Worm (Caenorhabditis elegans): Measurements from ENCODE around the gene cup-16.

cup-16 gene

DNA sequence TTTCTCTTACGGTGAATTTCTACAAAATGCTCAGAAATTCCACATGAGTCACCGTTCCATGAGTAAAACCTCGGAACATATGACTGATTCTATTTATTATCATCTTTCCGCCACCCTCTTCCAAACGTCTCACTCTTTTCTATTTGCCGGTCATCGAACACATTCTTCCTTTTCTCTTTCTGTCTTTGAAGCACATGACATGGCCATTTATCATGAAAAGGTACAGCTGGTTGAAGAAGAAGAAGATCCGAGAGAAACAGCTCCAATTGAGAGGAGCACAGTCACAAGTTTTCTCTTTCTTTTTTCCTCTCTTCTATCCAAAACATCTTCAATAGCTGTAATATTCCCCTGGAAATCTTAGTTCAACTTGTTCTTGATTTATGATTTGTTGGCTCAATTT, at the start of gene cup-16:
Gene cup-16 (plus strand): TSS at position 132 of the 400 bp plus-strand sequence.
- no peak for TF ChIP-seq unc-62 (GFP tag; optimal IDR thresholded peaks at IDR 0.05)

DNA sequence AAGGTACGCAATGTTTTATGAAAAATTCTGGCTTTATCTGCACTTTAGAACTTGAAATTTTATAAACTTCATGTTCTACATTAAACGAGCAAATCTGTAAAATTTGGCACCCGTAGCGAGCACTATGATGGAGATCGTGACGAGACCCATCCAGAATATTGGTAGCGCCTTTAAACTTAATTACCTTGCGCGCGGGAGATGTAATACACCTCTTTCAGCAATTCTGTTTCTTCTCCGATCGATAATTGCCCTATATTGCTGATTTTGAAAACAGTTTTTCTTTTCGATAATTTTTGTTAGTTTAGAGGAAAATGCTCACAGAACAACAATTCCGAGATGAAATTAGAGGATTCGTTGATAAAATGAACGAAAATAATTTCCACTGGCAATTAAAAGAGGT, 48.1 kb upstream of the cup-16 start, which contains the start of gene atg-10:
Gene atg-10 (plus strand): TSS at position 301 of the 400 bp plus-strand sequence.
- TF ChIP-seq unc-62 (GFP tag; optimal IDR thresholded peaks at IDR 0.05): no peak

DNA sequence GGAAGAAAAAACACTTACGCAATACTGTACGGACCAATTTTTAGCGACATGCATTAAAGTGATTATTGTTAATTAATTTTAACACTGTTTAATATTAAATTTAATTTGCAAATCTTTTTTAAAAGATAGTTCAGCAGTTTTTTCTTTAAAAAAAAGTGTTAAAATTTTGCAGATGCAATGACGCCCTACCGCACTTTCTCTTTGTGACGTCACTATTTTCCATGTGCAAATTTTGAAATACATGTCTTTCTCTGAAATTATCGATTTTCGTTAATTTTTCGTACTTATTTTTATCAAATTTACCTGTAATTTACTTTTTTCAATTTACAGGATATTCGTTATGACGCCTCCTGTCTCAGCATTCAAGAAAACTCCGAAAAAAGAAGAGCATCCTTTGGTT, 45.4 kb upstream of the cup-16 start, which contains the start of the genes piga-1 and eif-2Bepsilon:
Gene piga-1 (minus strand): TSS at position 174 of the 400 bp plus-strand sequence.
Gene eif-2Bepsilon (plus strand): TSS at position 331 of the 400 bp plus-strand sequence.
- no peak for TF ChIP-seq unc-62 (GFP tag; optimal IDR thresholded peaks at IDR 0.05)

DNA sequence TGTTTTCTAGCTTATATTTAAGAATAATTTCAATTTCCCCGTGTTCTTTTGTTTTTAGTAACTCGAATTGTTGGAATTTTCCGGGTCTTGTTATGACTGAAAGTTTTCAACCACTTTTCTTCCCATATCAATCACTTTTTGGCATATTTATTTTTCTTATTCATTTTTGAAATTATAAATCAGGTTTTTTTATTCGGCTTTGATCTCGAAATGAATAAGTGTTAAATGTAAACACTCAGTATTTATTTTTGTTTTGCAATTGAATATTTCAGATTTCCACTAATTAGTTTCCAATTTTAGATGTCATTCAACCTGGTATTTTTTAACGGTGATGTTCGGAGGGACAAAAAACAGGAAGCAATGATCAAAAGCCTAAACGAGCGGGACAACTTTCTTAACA, 42.4 kb upstream of the cup-16 start, which contains the start of gene etc-1:
Gene etc-1 (plus strand): TSS at position 301 of the 400 bp plus-strand sequence.
- no peak for TF ChIP-seq unc-62 (GFP tag; optimal IDR thresholded peaks at IDR 0.05)

DNA sequence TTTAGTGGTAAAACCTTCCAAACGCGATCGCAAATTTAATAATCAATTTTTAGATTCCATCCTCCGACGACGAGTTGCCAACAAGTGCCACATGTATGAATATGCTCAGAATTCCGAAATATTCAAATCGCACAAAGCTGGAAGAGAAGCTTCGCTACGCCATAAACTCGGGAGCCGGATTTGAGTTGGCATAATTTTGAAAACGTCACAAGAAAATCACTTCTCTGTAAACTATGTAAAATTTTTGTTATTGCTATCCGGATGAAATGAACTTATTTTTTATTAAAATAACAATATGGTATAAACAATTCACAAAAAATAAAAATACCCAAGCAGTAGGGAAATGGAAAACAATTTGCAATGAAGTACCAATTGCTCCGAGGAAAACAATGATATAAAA, 38.1 kb upstream of the cup-16 start:
- TF ChIP-seq unc-62 (GFP tag; optimal IDR thresholded peaks at IDR 0.05): no peak

DNA sequence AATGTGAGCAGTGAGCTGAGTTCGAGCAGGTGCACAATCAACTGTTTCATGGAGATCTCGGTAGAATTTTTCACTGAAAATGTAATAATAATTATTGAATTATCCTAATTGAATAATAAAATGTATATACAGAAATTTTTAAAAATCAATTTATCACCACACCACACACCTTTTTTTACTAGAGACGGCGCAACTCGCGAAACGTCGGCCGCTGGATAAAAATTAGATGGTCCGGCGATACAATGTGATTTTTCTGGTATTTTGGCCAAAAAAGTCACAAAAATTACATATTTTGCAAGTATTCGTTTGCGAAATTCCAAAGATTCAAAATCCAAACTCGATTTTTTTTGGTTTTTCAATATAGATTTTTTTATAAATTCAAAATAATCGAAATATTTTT, 36.1 kb upstream of the cup-16 start:
- no peak for TF ChIP-seq unc-62 (GFP tag; optimal IDR thresholded peaks at IDR 0.05)

DNA sequence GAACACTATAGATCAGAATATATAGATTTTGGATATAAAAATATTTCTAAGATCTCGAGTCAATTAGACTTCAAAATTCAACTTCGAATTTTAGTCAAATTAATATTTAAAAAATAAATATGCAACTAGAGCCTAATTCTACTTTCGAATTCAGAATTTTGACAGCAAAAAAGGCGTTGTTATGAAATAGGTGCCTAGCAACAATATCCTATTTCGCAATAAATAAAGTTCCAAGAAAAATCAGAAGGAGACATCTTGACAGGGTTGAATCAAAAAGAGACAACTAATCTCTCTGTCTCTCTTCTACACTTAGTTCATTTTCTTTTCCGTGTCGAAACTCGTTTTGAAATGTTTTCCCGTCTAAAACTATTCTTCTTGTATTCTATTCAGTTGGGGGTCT, 31.6 kb upstream of the cup-16 start:
- TF ChIP-seq unc-62 (GFP tag; optimal IDR thresholded peaks at IDR 0.05): no peak

DNA sequence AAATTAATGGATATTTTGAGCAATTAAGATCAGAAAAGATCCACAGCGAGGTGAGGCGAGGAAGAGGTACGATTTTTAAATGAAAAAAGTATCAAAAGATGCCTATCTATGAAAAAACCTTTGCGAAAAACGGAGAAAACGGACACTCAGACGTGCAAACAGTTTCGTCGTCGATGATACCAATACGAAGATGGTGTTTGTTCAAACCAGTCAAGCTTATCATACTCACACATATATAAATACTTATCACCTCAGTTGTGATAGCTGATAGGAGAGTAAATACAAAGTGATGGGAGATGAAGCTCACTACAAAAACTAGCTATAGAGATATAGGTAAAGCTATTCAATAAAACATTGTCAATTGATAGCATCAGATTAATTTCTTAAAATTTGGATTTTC, 27.2 kb upstream of the cup-16 start:
- TF ChIP-seq unc-62 (GFP tag; optimal IDR thresholded peaks at IDR 0.05): no peak

DNA sequence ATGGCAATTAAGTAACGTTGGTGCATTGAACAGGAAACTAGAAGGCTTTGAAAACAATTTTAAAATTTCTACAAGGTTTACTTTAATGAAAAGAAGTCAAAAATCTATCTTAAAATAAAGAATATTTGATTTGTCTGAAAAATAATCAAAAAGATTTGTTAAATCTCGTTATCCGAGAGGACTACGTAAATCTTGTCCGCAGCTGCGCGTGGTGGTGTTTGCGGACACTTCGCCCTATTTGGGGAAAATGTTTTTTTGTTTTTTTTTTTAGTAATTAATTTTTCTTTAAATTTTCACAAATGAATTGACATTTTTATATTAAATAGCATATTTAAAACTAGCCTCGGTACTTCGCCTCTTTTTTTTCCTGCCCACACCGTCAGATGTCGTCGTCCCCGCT, 23.0 kb upstream of the cup-16 start:
- no peak for TF ChIP-seq unc-62 (GFP tag; optimal IDR thresholded peaks at IDR 0.05)

DNA sequence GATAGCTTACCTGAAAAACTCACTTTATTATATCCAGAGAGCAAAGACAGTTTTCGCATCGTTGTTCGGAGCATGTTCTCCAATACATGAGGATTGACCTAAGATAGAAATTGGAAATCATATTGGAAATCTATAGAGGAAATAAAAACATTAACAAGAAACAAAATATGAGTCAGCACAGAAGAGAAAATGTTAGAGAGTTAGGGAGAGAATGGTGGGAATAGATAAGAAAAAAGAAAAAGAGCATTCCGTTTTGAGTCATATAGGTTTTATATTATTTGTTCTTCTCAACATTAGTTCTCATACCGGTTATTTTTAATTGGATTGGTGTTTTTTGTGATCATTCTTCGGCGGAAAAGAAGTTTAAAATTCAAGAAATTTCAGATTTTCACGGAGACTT, 22.1 kb upstream of the cup-16 start, which contains the start of gene hgap-2:
Gene hgap-2 (minus strand): TSS at position 101 of the 400 bp plus-strand sequence.
- TF ChIP-seq unc-62 (GFP tag; optimal IDR thresholded peaks at IDR 0.05): no peak

DNA sequence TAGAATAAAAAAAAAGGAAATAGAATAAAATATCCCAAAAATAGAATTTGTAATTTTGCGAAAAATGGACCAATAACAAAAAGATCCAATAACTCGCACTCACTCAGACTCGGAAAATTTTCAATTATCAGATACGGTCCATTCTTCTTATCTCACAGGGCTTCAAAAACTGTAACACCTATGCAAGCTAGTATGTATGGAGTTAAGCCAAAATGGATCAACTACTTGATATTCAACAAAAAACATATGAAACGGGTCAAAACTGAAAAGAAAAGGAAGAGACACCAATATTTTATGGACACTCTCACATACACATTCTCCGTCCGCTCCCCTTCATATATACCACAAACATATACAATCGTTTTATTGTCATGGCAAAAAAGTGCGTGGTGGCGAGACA, 21.3 kb upstream of the cup-16 start, which contains the start of gene C34C6.9:
Gene C34C6.9 (plus strand): TSS at position 301 of the 400 bp plus-strand sequence.
- TF ChIP-seq unc-62 (GFP tag; optimal IDR thresholded peaks at IDR 0.05): no peak

DNA sequence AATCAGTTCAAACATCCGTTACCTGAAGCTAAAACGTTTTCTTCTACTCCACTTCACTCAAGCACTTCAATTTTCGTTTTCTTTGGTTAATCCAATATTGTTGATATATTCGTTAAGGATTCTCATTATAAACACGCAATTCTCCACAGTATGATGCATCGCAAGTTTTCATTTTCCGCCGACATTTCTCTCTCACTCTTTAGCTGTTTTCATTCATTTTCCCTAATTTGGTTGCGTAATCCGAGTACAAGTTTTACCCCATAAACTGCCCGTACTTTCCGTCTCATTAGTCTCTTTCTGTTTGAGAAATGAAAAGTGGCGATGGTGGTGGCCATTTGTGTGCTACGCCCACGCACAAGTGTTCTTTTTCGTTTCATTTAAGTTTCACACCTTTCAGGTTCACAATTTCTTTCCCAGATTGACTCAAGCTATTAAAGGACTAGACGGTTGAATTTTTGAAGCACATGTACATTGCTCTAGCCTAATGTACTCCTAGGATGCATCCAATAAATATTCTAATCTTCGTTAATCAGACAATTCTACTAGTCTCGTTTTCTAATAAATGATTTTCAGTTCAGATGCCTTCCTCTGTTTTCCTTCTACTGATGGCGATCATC, 15.5 kb upstream of the cup-16 start, which contains the start of gene C34C6.3:
Gene C34C6.3 (plus strand): TSS at position 567 of the 617 bp plus-strand sequence.
- no peak for TF ChIP-seq unc-62 (GFP tag; optimal IDR thresholded peaks at IDR 0.05)

DNA sequence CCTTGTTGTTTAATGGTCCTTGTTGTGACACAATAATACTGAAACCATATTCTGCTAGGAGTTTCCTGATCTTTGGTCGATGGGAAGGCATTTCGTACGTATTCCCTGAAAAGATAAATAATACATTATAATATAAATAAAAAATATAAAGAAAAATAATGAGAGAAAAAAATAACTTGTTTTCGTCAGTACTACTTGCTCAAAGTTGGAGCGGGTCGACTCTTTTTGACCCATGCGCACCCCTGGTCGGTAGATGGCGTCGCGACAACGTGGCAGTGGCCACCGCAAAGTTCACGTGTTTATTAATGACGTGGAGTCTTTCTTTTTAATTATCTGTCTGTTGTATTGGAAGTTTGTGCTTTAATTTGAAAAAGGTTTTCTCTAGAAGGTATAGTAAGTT, 11.2 kb upstream of the cup-16 start, which contains the start of gene C34C6.10:
Gene C34C6.10 (minus strand): TSS at position 101 of the 400 bp plus-strand sequence.
- no peak for TF ChIP-seq unc-62 (GFP tag; optimal IDR thresholded peaks at IDR 0.05)

DNA sequence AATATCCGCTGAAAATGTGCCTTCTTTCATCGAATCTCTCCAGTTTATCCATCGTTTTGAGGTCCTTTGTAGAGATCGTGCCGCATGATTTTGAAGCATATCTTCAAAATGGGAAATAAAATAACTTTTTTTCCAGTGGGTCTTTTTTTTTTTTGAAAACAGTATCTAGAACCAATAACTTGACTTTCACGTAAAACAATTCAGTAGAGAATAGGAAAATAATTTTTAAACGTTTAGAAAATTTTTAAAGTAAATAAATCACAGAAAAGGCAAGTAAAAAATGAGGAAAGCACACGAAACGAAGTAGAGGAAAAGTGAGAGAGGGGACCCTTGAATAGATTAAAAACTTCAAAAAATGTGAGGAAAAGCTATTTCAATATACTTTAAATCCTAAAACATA, 8.1 kb upstream of the cup-16 start, which contains the start of gene chdh-1:
Gene chdh-1 (minus strand): TSS at position 101 of the 400 bp plus-strand sequence.
- no peak for TF ChIP-seq unc-62 (GFP tag; optimal IDR thresholded peaks at IDR 0.05)

DNA sequence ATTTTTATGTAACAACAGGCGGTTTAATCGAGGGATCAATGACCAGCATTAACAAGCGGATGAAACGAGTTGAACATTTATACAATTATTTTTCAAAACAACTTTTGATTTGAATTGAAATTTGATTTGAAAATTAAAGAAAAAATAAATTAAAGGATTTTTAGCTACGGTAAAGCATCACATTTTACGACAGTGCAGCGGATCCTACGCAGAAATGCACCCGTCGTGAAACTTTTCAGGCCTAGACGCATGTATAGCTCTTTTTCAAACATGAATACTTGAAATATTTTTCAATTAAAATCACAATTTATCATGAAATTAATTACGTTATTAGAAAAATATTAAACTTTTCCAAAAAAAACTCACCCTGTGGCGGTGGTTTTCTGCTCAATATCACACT, 5.9 kb upstream of the cup-16 start:
- no peak for TF ChIP-seq unc-62 (GFP tag; optimal IDR thresholded peaks at IDR 0.05)

DNA sequence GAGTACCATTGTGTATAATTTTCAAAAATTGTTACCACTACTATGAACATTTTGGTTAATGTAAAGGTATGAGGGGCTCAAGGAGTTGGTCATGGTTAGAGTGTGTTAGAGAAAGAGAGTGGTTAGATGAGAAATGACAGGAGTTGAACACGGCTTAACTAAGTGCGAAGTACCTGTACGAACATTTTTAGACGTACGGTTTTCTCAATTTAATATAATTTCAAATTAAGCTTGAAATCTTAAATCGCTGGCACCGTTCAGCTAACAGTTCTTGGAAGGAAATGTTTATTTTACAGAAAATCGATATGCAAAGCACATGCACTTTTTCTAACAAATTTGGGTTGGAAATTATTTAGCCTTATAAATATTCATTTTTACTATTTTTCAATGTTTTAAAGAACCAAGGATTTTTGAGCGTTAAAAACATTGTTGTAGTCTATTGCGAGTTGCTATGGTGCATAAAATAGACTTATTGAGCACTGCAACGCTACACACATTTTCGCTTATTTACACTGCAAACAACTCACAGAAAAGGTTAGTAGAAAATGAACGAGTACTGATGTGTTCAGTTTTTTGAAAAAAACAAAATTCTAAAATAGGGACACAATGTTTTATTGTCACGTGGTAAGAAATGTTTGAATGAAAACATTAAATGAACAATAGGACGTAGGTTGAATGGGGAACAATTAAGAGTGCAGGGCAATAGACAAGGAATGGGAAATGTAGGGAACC, 5.2 kb upstream of the cup-16 start, which contains the start of gene sphk-1:
Gene sphk-1 (minus strand): TSS at position 51 of the 732 bp plus-strand sequence.
- no peak for TF ChIP-seq unc-62 (GFP tag; optimal IDR thresholded peaks at IDR 0.05)

Measured in whole organism, dauer.